Worm (Caenorhabditis elegans): Measurements from ENCODE around the gene ugt-36.

- TF ChIP-seq W03F9.2 (tag; optimal IDR thresholded peaks at IDR 0.05) = no peak
- TF ChIP-seq dao-5 (tag; optimal IDR thresholded peaks at IDR 0.05) = no peak
Observed at ce11 chrV:7147370-7147769, 19.4 kb upstream of the ugt-36 start, which contains the start of gene ugt-38.

Measured in whole organism, L4/young adult.